Fruit fly (Drosophila melanogaster) whole organism, wandering third instar larva: ENCODE data around the gene sick.
A peak's percentile ranks its signal among the peaks of the same experiment; 100 is the strongest.

Source experiments
- Abd-B ChIP-seq: fragments of >200 bp; optimal IDR thresholded peaks from 2 replicates; lab custom pipeline; 2017; ENCODE audit warnings: missing biosample characterization, missing genetic modification characterization
- CG32264 ChIP-seq: fragments of 200-800 bp; sonication (Bioruptor generic); optimal IDR thresholded peaks from 2 replicates; lab custom pipeline; 2016; ENCODE audit warnings: missing biosample characterization, missing genetic modification characterization
- CG9705 ChIP-seq: fragments of 200-800 bp; sonication (Bioruptor generic); optimal IDR thresholded peaks from 2 replicates; lab custom pipeline; 2018; ENCODE audit warnings: missing biosample characterization, mild to moderate bottlenecking, missing genetic modification characterization
- CrebA ChIP-seq: fragments of 200-800 bp; sonication (Bioruptor generic); optimal IDR thresholded peaks from 2 replicates; lab custom pipeline; 2016; ENCODE audit warnings: missing biosample characterization, mild to moderate bottlenecking, missing genetic modification characterization, borderline replicate concordance
- Dfd ChIP-seq: fragments of >200 bp; optimal IDR thresholded peaks from 2 replicates; lab custom pipeline; 2017; ENCODE audit warnings: missing biosample characterization, missing genetic modification characterization
- Dif ChIP-seq: fragments of 200-275, 200-300 bp; sonication (Bioruptor generic); optimal IDR thresholded peaks from 2 replicates; lab custom pipeline; 2018; ENCODE audit warnings: missing biosample characterization, missing genetic modification characterization; ENCODE audit not compliant: partially characterized antibody
- GATAd ChIP-seq: sonication (Bioruptor generic); optimal IDR thresholded peaks from 2 replicates; lab custom pipeline; 2016; ENCODE audit warnings: missing biosample characterization, missing genetic modification characterization
- HLH106 ChIP-seq: fragments of 200-800 bp; optimal IDR thresholded peaks from 3 replicates; lab custom pipeline; 2019; ENCODE audit warnings: missing biosample characterization, mild to moderate bottlenecking, missing genetic modification characterization, moderate library complexity
- Hnf4 ChIP-seq: fragments of 200-800 bp; sonication (Bioruptor generic); optimal IDR thresholded peaks from 2 replicates; lab custom pipeline; 2016; ENCODE audit warnings: missing biosample characterization, mild to moderate bottlenecking, missing genetic modification characterization
- Hr78 ChIP-seq: fragments of >200 bp; optimal IDR thresholded peaks from 2 replicates; lab custom pipeline; 2017; ENCODE audit warnings: missing biosample characterization, missing genetic modification characterization
- Hr83 ChIP-seq: fragments of 200-300 bp; sonication (Bioruptor generic); optimal IDR thresholded peaks from 2 replicates; lab custom pipeline; 2016; ENCODE audit warnings: missing biosample characterization, mild to moderate bottlenecking, missing genetic modification characterization, moderate library complexity; ENCODE audit not compliant: poor library complexity, severe bottlenecking
- Jra ChIP-seq: sonication (Bioruptor generic); optimal IDR thresholded peaks from 2 replicates; lab custom pipeline; 2016; ENCODE audit warnings: missing biosample characterization, missing genetic modification characterization
- Mio ChIP-seq: sonication (Bioruptor generic); optimal IDR thresholded peaks from 2 replicates; lab custom pipeline; 2016; ENCODE audit warnings: missing biosample characterization, missing genetic modification characterization
- Myc ChIP-seq: fragments of >200 bp; optimal IDR thresholded peaks from 2 replicates; lab custom pipeline; 2017
- N ChIP-seq: fragments of >200 bp; optimal IDR thresholded peaks from 2 replicates; lab custom pipeline; 2018; ENCODE audit warnings: missing biosample characterization, missing external identifiers, missing genetic modification characterization
- OdsH ChIP-seq: fragments of 200-800 bp; sonication (Bioruptor generic); optimal IDR thresholded peaks from 2 replicates; lab custom pipeline; 2016; ENCODE audit warnings: missing biosample characterization, mild to moderate bottlenecking, missing genetic modification characterization
- Rel ChIP-seq, 2 experiments: fragments of 200-800 bp; sonication (Bioruptor generic) in 1 of 2; optimal IDR thresholded peaks; 2 replicates in 1 of 2; 3 replicates in 1 of 2; lab custom pipeline; 2016 to 2019; ENCODE audit warnings: mild to moderate bottlenecking in 2 of 2, missing biosample characterization in 2 of 2, missing genetic modification characterization in 2 of 2, moderate library complexity in 1 of 2
- Sp1 ChIP-seq: fragments of 200-800 bp; sonication (Bioruptor generic); optimal IDR thresholded peaks from 3 replicates; lab custom pipeline; 2019; ENCODE audit warnings: missing biosample characterization, mild to moderate bottlenecking, missing genetic modification characterization, moderate library complexity
- Vsx2 ChIP-seq: fragments of 200-300, 225-300 bp; sonication (Bioruptor generic); optimal IDR thresholded peaks from 2 replicates; lab custom pipeline; 2018; ENCODE audit warnings: missing biosample characterization, missing genetic modification characterization; ENCODE audit not compliant: partially characterized antibody
- br ChIP-seq: fragments of 200-800 bp; sonication (Bioruptor generic); optimal IDR thresholded peaks from 2 replicates; lab custom pipeline; 2016; ENCODE audit warnings: missing biosample characterization, missing genetic modification characterization
- brk ChIP-seq: fragments of 200-800 bp; sonication (Bioruptor generic); optimal IDR thresholded peaks from 2 replicates; lab custom pipeline; 2016; ENCODE audit warnings: missing biosample characterization, mild to moderate bottlenecking, missing genetic modification characterization
- dmrt93B ChIP-seq: fragments of 200-800 bp; sonication (Bioruptor generic); optimal IDR thresholded peaks from 2 replicates; lab custom pipeline; 2018; ENCODE audit warnings: missing biosample characterization, mild to moderate bottlenecking, missing genetic modification characterization
- dsf ChIP-seq: sonication (Bioruptor generic); optimal IDR thresholded peaks from 2 replicates; lab custom pipeline; 2016; ENCODE audit warnings: missing biosample characterization, missing genetic modification characterization, borderline replicate concordance
- ey ChIP-seq: fragments of 200-800 bp; sonication (Bioruptor generic); optimal IDR thresholded peaks from 2 replicates; lab custom pipeline; 2016; ENCODE audit warnings: missing biosample characterization, missing genetic modification characterization
- foxo ChIP-seq, 2 experiments: fragments of 200-800 bp; sonication (Bioruptor generic); optimal IDR thresholded peaks; 2 replicates in 1 of 2; 3 replicates in 1 of 2; lab custom pipeline; 2016 to 2017; ENCODE audit warnings: missing biosample characterization in 2 of 2, missing genetic modification characterization in 2 of 2
- fru ChIP-seq: fragments of 200-800 bp; sonication (Bioruptor generic); optimal IDR thresholded peaks from 3 replicates; lab custom pipeline; 2016; ENCODE audit warnings: missing biosample characterization, mild to moderate bottlenecking, missing genetic modification characterization
- h ChIP-seq: fragments of 200-800 bp; sonication (Bioruptor generic); optimal IDR thresholded peaks from 3 replicates; lab custom pipeline; 2016; ENCODE audit warnings: missing biosample characterization, mild to moderate bottlenecking, missing genetic modification characterization
- jim ChIP-seq: fragments of 175-275, 200-325 bp; sonication (Bioruptor generic); optimal IDR thresholded peaks from 2 replicates; lab custom pipeline; 2016; ENCODE audit warnings: missing biosample characterization, mild to moderate bottlenecking, missing genetic modification characterization
- lola ChIP-seq: fragments of >200 bp; optimal IDR thresholded peaks from 2 replicates; lab custom pipeline; 2017; ENCODE audit warnings: missing biosample characterization, missing genetic modification characterization
- pan ChIP-seq: fragments of >200 bp; optimal IDR thresholded peaks from 2 replicates; lab custom pipeline; 2017
- psq ChIP-seq: fragments of 200-800 bp; sonication (Bioruptor generic); optimal IDR thresholded peaks from 3 replicates; lab custom pipeline; 2017; ENCODE audit warnings: missing biosample characterization, mild to moderate bottlenecking, missing genetic modification characterization, moderate library complexity
- rgr ChIP-seq: fragments of 200-800 bp; sonication (Bioruptor generic); optimal IDR thresholded peaks from 3 replicates; lab custom pipeline; 2016; ENCODE audit warnings: missing biosample characterization, mild to moderate bottlenecking, missing genetic modification characterization
- sage ChIP-seq: fragments of 200-800 bp; sonication (Bioruptor generic); optimal IDR thresholded peaks from 2 replicates; lab custom pipeline; 2016; ENCODE audit warnings: missing biosample characterization, mild to moderate bottlenecking, missing genetic modification characterization
- sv ChIP-seq: fragments of 200-800 bp; sonication (Bioruptor generic); optimal IDR thresholded peaks from 3 replicates; lab custom pipeline; 2016; ENCODE audit warnings: missing biosample characterization, missing genetic modification characterization
- tai ChIP-seq: sonication (Bioruptor generic); optimal IDR thresholded peaks from 2 replicates; lab custom pipeline; 2016; ENCODE audit warnings: missing biosample characterization, missing genetic modification characterization
- usp ChIP-seq: fragments of >200 bp; optimal IDR thresholded peaks from 2 replicates; lab custom pipeline; 2017; ENCODE audit warnings: missing biosample characterization, missing genetic modification characterization
- woc ChIP-seq: sonication (Bioruptor generic); optimal IDR thresholded peaks from 2 replicates; lab custom pipeline; 2016; ENCODE audit warnings: missing biosample characterization, mild to moderate bottlenecking, missing genetic modification characterization

The sick gene

DNA sequence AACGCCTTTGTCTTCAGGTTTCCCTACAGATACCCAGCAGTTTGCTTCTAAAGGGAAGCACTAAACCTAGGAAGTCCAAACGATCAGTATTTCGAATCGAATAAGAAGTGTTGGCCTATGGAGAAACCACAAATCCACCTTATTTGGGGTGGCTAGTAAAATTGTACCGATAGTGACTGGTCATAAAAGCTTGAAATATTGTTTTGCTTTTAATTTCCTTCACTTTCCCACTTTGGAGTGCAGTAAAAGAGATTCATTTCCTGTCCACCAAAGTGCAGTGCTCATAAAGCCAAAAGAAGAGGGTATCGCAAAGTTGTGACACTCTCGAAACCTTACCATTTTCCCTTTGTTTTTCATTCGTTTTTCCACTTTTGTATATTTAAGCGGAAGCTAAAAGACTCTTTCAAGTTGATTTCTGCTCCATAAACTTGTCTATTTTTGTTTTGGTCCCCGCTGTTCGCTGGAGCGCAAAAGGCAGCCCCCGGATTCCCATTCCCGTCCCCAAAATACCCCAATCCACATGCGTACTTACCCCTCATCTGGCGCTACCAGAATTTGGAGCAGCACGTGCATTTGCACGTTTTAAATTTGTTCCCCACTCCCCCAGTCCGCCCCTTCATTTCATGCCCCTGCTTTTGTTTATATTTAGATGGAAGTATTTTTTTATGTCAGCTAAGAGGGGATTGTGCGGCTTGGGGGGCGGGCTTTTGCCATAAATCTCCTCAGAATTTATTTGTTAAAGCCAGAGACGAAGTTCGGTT is 102.6 kb downstream of the sick start:
- no peak for TF ChIP-seq GATAd (GFP tag; lab: Kevin White, UChicago)
- no peak for TF ChIP-seq CG32264 (GFP tag; lab: Kevin White, UChicago)
- no peak for TF ChIP-seq Vsx2 (GFP tag; lab: Kevin White, UChicago)

DNA sequence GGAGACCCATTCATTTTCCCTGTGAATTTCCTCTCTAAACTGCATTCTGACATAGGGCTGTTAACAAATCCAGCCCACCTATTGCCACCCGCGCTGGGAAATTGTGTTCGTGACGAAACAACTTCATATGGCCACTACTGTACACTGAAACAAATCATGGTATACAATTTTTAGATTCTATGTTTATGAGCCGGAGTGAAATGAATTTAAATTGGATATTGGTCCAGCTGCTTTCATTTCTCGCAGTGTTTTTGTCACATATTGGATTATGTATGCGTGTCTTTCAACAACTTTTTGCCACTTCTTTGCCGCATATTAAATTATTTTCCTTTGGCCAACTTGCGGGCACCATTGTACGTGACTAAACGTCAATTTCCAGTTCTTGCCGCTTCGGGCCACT is 103.3 kb downstream of the sick start:
- TF ChIP-seq woc (GFP tag; lab: Kevin White, UChicago), result no peak
- no peak for TF ChIP-seq dsf (GFP tag; lab: Kevin White, UChicago)
- no peak for TF ChIP-seq fru
- no peak for TF ChIP-seq ey (GFP tag; lab: Kevin White, UChicago)
- TF ChIP-seq sage (GFP tag; lab: Kevin White, UChicago), result no peak
- no peak for TF ChIP-seq Abd-B
- no peak for TF ChIP-seq sv
- TF ChIP-seq Dfd, result no peak
- no peak for TF ChIP-seq lola (GFP tag; lab: Kevin White, UChicago)
- no peak for TF ChIP-seq Vsx2 (GFP tag; lab: Kevin White, UChicago)
- no peak for TF ChIP-seq N (GFP tag; lab: Kevin White, UChicago)
- TF ChIP-seq pan (lab: Kevin White, UChicago), result no peak
- no peak for TF ChIP-seq tai
- no peak for TF ChIP-seq Myc
- no peak for TF ChIP-seq jim (GFP tag; lab: Kevin White, UChicago)
- no peak for TF ChIP-seq Jra
- no peak for TF ChIP-seq Mio
- no peak for TF ChIP-seq Sp1 (GFP tag; lab: Kevin White, UChicago)

DNA sequence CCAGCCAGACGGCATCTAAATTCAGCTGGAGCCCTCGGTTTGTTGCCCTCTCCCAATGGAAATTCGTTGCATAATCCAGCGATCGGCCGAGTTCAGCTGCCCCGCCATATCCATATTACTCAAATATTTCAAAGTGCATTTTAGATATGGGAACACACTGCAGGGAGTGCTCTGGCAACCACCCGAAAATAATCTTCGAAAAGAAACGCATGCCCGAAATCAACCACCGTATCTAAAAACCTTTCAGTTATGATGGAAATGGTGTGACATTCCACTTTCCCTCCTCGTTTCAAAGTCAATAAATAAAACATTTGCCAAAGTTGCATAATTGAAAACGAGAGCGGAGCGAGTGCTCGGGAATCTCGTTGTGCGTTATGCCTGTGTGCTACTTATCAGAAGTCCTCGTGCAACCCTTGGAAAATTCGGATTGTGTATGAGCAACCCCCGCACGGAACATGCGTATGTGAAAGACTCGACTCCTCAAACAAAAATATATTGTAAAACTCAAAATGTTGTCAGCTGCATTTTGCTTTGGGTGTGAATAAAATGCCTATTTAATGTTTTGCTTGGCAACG is 106.6 kb downstream of the sick start:
- TF ChIP-seq Dfd, result no peak
- TF ChIP-seq ey (GFP tag; lab: Kevin White, UChicago), result no peak
- no peak for TF ChIP-seq CrebA
- TF ChIP-seq brk (GFP tag; lab: Kevin White, UChicago), result no peak
- TF ChIP-seq Hnf4 (GFP tag; lab: Kevin White, UChicago), result no peak
- TF ChIP-seq Rel (GFP tag; optimal IDR thresholded peaks at IDR 0.05; lab: Kevin White, UChicago), result no peak
- no peak for TF ChIP-seq Rel (tag; optimal IDR thresholded peaks at IDR 0.05; lab: Kevin White, UChicago)
- no peak for TF ChIP-seq OdsH
- no peak for TF ChIP-seq h (GFP tag; lab: Kevin White, UChicago)
- no peak for TF ChIP-seq br
- TF ChIP-seq sv, result no peak
- no peak for TF ChIP-seq Hr78 (GFP tag; lab: Kevin White, UChicago)
- no peak for TF ChIP-seq Jra
- TF ChIP-seq fru, result no peak
- TF ChIP-seq N (GFP tag; lab: Kevin White, UChicago), result no peak
- TF ChIP-seq pan (lab: Kevin White, UChicago), result no peak
- TF ChIP-seq usp (GFP tag; lab: Kevin White, UChicago), result no peak
- no peak for TF ChIP-seq psq (GFP tag; lab: Kevin White, UChicago)

DNA sequence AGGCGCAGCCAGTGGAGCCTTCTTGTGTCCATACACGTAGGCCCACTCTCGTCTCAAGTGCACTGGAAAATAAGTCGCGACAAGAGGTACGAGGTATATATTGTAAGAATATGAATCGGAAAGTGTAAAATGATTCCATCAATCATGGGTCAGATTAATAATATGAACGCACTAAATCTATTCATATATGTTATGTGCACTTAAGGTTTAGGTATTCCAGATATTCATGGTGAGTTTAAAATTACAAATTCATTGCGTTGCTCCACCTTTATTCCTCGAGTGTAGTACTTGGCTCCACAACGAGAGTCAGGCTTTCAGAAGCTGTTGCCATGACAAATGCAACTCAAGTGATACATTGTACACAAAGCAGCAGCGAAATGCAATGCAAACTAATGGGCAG is 109.1 kb downstream of the sick start:
- TF ChIP-seq Dif (GFP tag; lab: Kevin White, UChicago) (no peak), Abd-B (no peak), Rel (GFP tag; optimal IDR thresholded peaks at IDR 0.05; lab: Kevin White, UChicago) (no peak), Rel (tag; optimal IDR thresholded peaks at IDR 0.05; lab: Kevin White, UChicago) (no peak), HLH106 (tag; lab: Kevin White, UChicago) (peak; percentile 34), Vsx2 (GFP tag; lab: Kevin White, UChicago) (no peak), OdsH (peak; percentile 59), dsf (GFP tag; lab: Kevin White, UChicago) (no peak), woc (GFP tag; lab: Kevin White, UChicago) (peak; percentile 68), br (peak; percentile 28), Jra (peak; percentile 16), brk (GFP tag; lab: Kevin White, UChicago) (no peak), ey (GFP tag; lab: Kevin White, UChicago) (peak; percentile 68), N (GFP tag; lab: Kevin White, UChicago) (no peak), Dfd (no peak), Hr83 (GFP tag; lab: Kevin White, UChicago) (no peak), pan (lab: Kevin White, UChicago) (no peak), h (GFP tag; lab: Kevin White, UChicago) (peak; percentile 79), Hnf4 (GFP tag; lab: Kevin White, UChicago) (no peak), GATAd (GFP tag; lab: Kevin White, UChicago) (no peak), sage (GFP tag; lab: Kevin White, UChicago) (no peak), psq (GFP tag; lab: Kevin White, UChicago) (peak; percentile 33), CrebA (no peak), CG9705 (GFP tag; lab: Kevin White, UChicago) (no peak), dmrt93B (GFP tag; lab: Kevin White, UChicago) (no peak), sv (no peak), Mio (no peak), Hr78 (GFP tag; lab: Kevin White, UChicago) (no peak), Myc (no peak), CG32264 (GFP tag; lab: Kevin White, UChicago) (peak; percentile 13), foxo (GFP tag; optimal IDR thresholded peaks at IDR 0.05; lab: Kevin White, UChicago) (peak in 1 of 2 experiments; percentile 51), usp (GFP tag; lab: Kevin White, UChicago) (no peak), jim (GFP tag; lab: Kevin White, UChicago) (no peak), rgr (GFP tag; lab: Kevin White, UChicago) (peak; percentile 47), tai (no peak)
